Fruit fly (Drosophila melanogaster): ENCODE results near the gene TBC1D5.
A peak's percentile ranks its signal among the peaks of the same experiment; 100 is the strongest.

Gene TBC1D5

DNA sequence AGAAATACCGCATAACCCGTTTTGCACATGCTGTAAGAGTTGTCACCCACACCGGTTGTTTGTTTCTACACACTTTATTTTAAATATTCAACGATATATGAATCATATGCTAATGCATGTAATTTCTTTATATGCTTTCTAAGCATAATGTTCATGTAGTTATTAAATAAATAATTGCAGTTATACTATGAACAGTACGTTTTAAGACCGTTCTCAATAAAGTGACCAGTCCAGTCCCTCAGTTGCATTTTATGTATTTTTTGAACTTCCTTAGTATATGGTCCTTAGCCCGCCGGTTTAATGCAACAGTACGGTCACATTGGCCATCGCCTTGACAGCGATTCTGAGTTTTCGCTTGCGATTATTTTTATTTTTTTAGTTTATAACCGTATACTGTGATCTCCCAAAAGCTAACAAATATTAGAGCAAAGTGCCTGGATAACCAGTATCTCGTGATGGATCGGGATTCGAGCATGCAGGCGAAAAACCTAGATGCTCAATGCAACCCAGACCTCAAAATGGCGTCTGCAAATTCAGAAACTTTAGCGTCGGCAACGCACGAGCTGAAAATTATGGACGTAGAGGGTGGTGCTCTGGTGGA lies 7.7 kb downstream of the TBC1D5 start, which contains the start of gene Ravus (continued):
- TF ChIP-seq Max (GFP tag; optimal IDR thresholded peaks at IDR 0.05): peak; percentile 50
- no peak for TF ChIP-seq vfl (GFP tag; optimal IDR thresholded peaks at IDR 0.05)
- peak; percentile 20 for TF ChIP-seq Hmx (GFP tag; optimal IDR thresholded peaks at IDR 0.05)
- peak; percentile 38 for TF ChIP-seq tx (GFP tag; optimal IDR thresholded peaks at IDR 0.05)
- TF ChIP-seq ERR (GFP tag; optimal IDR thresholded peaks at IDR 0.05): no peak
- peak; percentile 51 for TF ChIP-seq Xbp1 (GFP tag; optimal IDR thresholded peaks at IDR 0.05)
- no peak for TF ChIP-seq CG17359 (tag; optimal IDR thresholded peaks at IDR 0.05)
- TF ChIP-seq CG9215 (GFP tag; IDR thresholded peaks at IDR 0.05): peak; percentile 55; the same call in 1 of the 2 replicates
- TF ChIP-seq disco-r (GFP tag; optimal IDR thresholded peaks at IDR 0.05): no peak
- no peak for TF ChIP-seq fd3F (GFP tag; optimal IDR thresholded peaks at IDR 0.05)
- TF ChIP-seq cas (GFP tag; IDR thresholded peaks at IDR 0.05): no peak
- no peak for TF ChIP-seq mirr (GFP tag; optimal IDR thresholded peaks at IDR 0.05)
- no peak for TF ChIP-seq CG13296 (GFP tag; optimal IDR thresholded peaks at IDR 0.05)
- TF ChIP-seq HLH4C (GFP tag; IDR thresholded peaks at IDR 0.05; ENCODE audit: partially characterized antibody): no peak
- TF ChIP-seq CG2875 (GFP tag; optimal IDR thresholded peaks at IDR 0.05): no peak
- no peak for TF ChIP-seq Adf1 (GFP tag; IDR thresholded peaks at IDR 0.05)
- TF ChIP-seq zen2 (GFP tag; IDR thresholded peaks at IDR 0.05; ENCODE audit: partially characterized antibody): no peak
- no peak for TF ChIP-seq br (optimal IDR thresholded peaks at IDR 0.05)
- no peak for TF ChIP-seq Hmr (GFP tag; optimal IDR thresholded peaks at IDR 0.05)
- no peak for TF ChIP-seq ac (GFP tag; optimal IDR thresholded peaks at IDR 0.05)
- no peak for TF ChIP-seq CG11695 (GFP tag; IDR thresholded peaks at IDR 0.05)
- TF ChIP-seq CG18599 (GFP tag; optimal IDR thresholded peaks at IDR 0.05): no peak
- no peak for TF ChIP-seq Atf6 (GFP tag; IDR thresholded peaks at IDR 0.05)
- TF ChIP-seq CG30020 (tag; optimal IDR thresholded peaks at IDR 0.05): peak; percentile 60
- TF ChIP-seq dmrt11E (tag; optimal IDR thresholded peaks at IDR 0.05): peak; percentile 29
- TF ChIP-seq cwo (GFP tag; optimal IDR thresholded peaks at IDR 0.05): no peak
- TF ChIP-seq sna (GFP tag; IDR thresholded peaks at IDR 0.05; ENCODE audit: partially characterized antibody): no peak
- no peak for TF ChIP-seq toy (GFP tag; IDR thresholded peaks at IDR 0.05)
- no peak for TF ChIP-seq CG8478 (optimal IDR thresholded peaks at IDR 0.05)
- TF ChIP-seq az2 (GFP tag; optimal IDR thresholded peaks at IDR 0.05): peak; percentile 43
- TF ChIP-seq CG12391 (tag; optimal IDR thresholded peaks at IDR 0.05): no peak
- peak; percentile 5 for TF ChIP-seq CG18619 (GFP tag; optimal IDR thresholded peaks at IDR 0.05)
- TF ChIP-seq kay (GFP tag; optimal IDR thresholded peaks at IDR 0.05): no peak
- no peak for TF ChIP-seq Poxn (GFP tag; IDR thresholded peaks at IDR 0.05)
- no peak for TF ChIP-seq NFAT (GFP tag; IDR thresholded peaks at IDR 0.05)
- no peak for TF ChIP-seq CG2129 (GFP tag; IDR thresholded peaks at IDR 0.05; ENCODE audit: partially characterized antibody)
- TF ChIP-seq sisA (GFP tag; IDR thresholded peaks at IDR 0.05): 0 out of 2 replicates have a peak, but pooled peaks have one; percentile 35
- TF ChIP-seq CG6654 (GFP tag; optimal IDR thresholded peaks at IDR 0.05): no peak
- TF ChIP-seq Stat92E (GFP tag; optimal IDR thresholded peaks at IDR 0.05): peak in 1 of 3 experiments; percentile 26
- TF ChIP-seq CG13894 (tag; optimal IDR thresholded peaks at IDR 0.05): no peak
- no peak for TF ChIP-seq CG15011 (GFP tag; optimal IDR thresholded peaks at IDR 0.05)
- TF ChIP-seq CG4328 (GFP tag; optimal IDR thresholded peaks at IDR 0.05): no peak
- TF ChIP-seq pros (GFP tag; optimal IDR thresholded peaks at IDR 0.05): no peak
- TF ChIP-seq nerfin-2 (GFP tag; IDR thresholded peaks at IDR 0.05; ENCODE audit: partially characterized antibody): no peak
- peak; percentile 73 for TF ChIP-seq Lhr (GFP tag; optimal IDR thresholded peaks at IDR 0.05)
- no peak for TF ChIP-seq Eip74EF (GFP tag; optimal IDR thresholded peaks at IDR 0.05)
- TF ChIP-seq CG7271 (tag; optimal IDR thresholded peaks at IDR 0.05): no peak
- no peak for TF ChIP-seq Sry-β (GFP tag; optimal IDR thresholded peaks at IDR 0.05)
- TF ChIP-seq CG7987 (GFP tag; optimal IDR thresholded peaks at IDR 0.05): no peak
- no peak for TF ChIP-seq pnt (GFP tag; optimal IDR thresholded peaks at IDR 0.05)

All from whole organism, embryonic.